Worm (Caenorhabditis elegans): ENCODE results near the gene bus-2.

ce11 chrIV:1751243-1751642 is 51.5 kb downstream of the bus-2 start:
- no peak for TF ChIP-seq aly-2 (tag; optimal IDR thresholded peaks at IDR 0.05)
- TF ChIP-seq ztf-4 (tag; optimal IDR thresholded peaks at IDR 0.05) = no peak
- TF ChIP-seq fkh-2 (tag; optimal IDR thresholded peaks at IDR 0.05) = no peak
- no peak for TF ChIP-seq mdl-1 (tag; optimal IDR thresholded peaks at IDR 0.05)
- no peak for TF ChIP-seq nfya-1 (tag; optimal IDR thresholded peaks at IDR 0.05; ENCODE audit: insufficient read depth)
- TF ChIP-seq snpc-4 (tag; optimal IDR thresholded peaks at IDR 0.05) = no peak
- no peak for TF ChIP-seq nhr-76 (tag; optimal IDR thresholded peaks at IDR 0.05)
- no peak for TF ChIP-seq ZK546.5 (tag; optimal IDR thresholded peaks at IDR 0.05)
- no peak for TF ChIP-seq nhr-237 (tag; optimal IDR thresholded peaks at IDR 0.05)
- no peak for TF ChIP-seq pqm-1 (tag; optimal IDR thresholded peaks at IDR 0.05)
- TF ChIP-seq unc-62 (GFP tag; optimal IDR thresholded peaks at IDR 0.05) = no peak
- no peak for TF ChIP-seq lin-39 (tag; optimal IDR thresholded peaks at IDR 0.05)
